Worm (Caenorhabditis elegans) whole organism, L2 larva: ENCODE results near the gene F16B4.5.

Source experiments
- alr-1 ChIP-seq: fragments of 150-350 bp; optimal IDR thresholded peaks from 2 replicates; lab custom pipeline; 2014; ENCODE audit warnings: missing biosample characterization, missing genetic modification characterization
- snpc-4 ChIP-seq: fragments of 150-350 bp; optimal IDR thresholded peaks from 2 replicates; lab custom pipeline; 2014; ENCODE audit warnings: missing biosample characterization, missing genetic modification characterization

ce11 chrV:1551143-1551542 lies 37.1 kb upstream of the F16B4.5 start:
- TF ChIP-seq snpc-4 (tag; lab: Kevin White, UChicago) (no peak), alr-1 (no peak)
